Fruit fly (Drosophila melanogaster) Kc167 (cell line): ENCODE measurements around the gene Wdr59.

Experiments used
- Sin3A ChIP-seq: fragments of >200 bp; optimal IDR thresholded peaks from 2 replicates; lab custom pipeline; 2018; ENCODE audit warnings: missing external identifiers
- insv ChIP-seq: fragments of >200 bp; optimal IDR thresholded peaks from 3 replicates; lab custom pipeline; 2018; ENCODE audit warnings: missing external identifiers
- ttk ChIP-seq: sonication (Bioruptor generic); optimal IDR thresholded peaks from 2 replicates; lab custom pipeline; 2017; ENCODE audit warnings: missing external identifiers

- TF ChIP-seq Sin3A (lab: Kevin White, UChicago) (no peak), insv (lab: Kevin White, UChicago) (no peak), ttk (lab: Kevin White, UChicago) (no peak)
Measured at dm6 chr2L:11075114-11075513, 16.1 kb upstream of the Wdr59 start, which contains the start of gene CG43725.
